Fruit fly (Drosophila melanogaster) whole organism, embryonic: Measurements from ENCODE around the gene RpS15Aa.
A peak's percentile ranks its signal among the peaks of the same experiment; 100 is the strongest.

Experiments used
- B-H1 ChIP-seq: fragments of 200-800 bp; sonication (Bioruptor generic); IDR thresholded peaks from 3 replicates; pipeline ENCODE4 v1.3.6; 2022; ENCODE audit warnings: missing biosample characterization, missing genetic modification characterization
- CG12071 ChIP-seq: fragments of 200-800 bp; sonication (Bioruptor generic); optimal IDR thresholded peaks from 3 replicates; lab custom pipeline; 2018; ENCODE audit warnings: missing biosample characterization, mild to moderate bottlenecking, missing genetic modification characterization
- CG12104 ChIP-seq: fragments of 200-800 bp; sonication (Bioruptor generic); optimal IDR thresholded peaks from 3 replicates; lab custom pipeline; 2016; ENCODE audit warnings: missing biosample characterization, missing genetic modification characterization
- CG13123 ChIP-seq: fragments of 200-800 bp; sonication (Bioruptor generic); optimal IDR thresholded peaks from 2 replicates; lab custom pipeline; 2016; ENCODE audit warnings: missing biosample characterization, missing genetic modification characterization
- CG15269 ChIP-seq: fragments of 200-800 bp; sonication (Bioruptor generic); optimal IDR thresholded peaks from 2 replicates; lab custom pipeline; 2018; ENCODE audit warnings: missing biosample characterization, mild to moderate bottlenecking, missing genetic modification characterization, moderate library complexity
- CG16813 ChIP-seq: fragments of 200-800 bp; sonication (Bioruptor generic); IDR thresholded peaks from 3 replicates; pipeline ENCODE4 v1.3.6; 2022; ENCODE audit warnings: missing biosample characterization, missing genetic modification characterization; ENCODE audit not compliant: partially characterized antibody
- CG17612 ChIP-seq: fragments of 200-800 bp; sonication (Bioruptor generic); IDR thresholded peaks from 2 replicates; pipeline ENCODE4 v1.3.6; 2022; ENCODE audit warnings: missing biosample characterization, missing genetic modification characterization
- CG2712 ChIP-seq: fragments of 200-800 bp; optimal IDR thresholded peaks from 3 replicates; lab custom pipeline; 2019; ENCODE audit warnings: missing biosample characterization, mild to moderate bottlenecking, missing genetic modification characterization, moderate library complexity
- CG31441 ChIP-seq: fragments of 200-800 bp; sonication (Bioruptor generic); IDR thresholded peaks from 2 replicates; pipeline ENCODE4 v1.3.6; 2022; ENCODE audit warnings: missing biosample characterization, missing genetic modification characterization
- CG3407 ChIP-seq: fragments of 200-800 bp; sonication (Bioruptor generic); optimal IDR thresholded peaks from 2 replicates; lab custom pipeline; 2018; ENCODE audit warnings: missing biosample characterization, mild to moderate bottlenecking, missing genetic modification characterization
- CG4820 ChIP-seq: fragments of 200-800 bp; sonication (Bioruptor generic); optimal IDR thresholded peaks from 3 replicates; lab custom pipeline; 2016; ENCODE audit warnings: missing biosample characterization, missing genetic modification characterization
- CG6272 ChIP-seq: fragments of 200-800 bp; sonication (Bioruptor generic); IDR thresholded peaks from 2 replicates; pipeline ENCODE4 v1.3.6; 2022; ENCODE audit warnings: missing biosample characterization, missing genetic modification characterization
- CG6854 ChIP-seq: fragments of 200-800 bp; sonication (Bioruptor generic); optimal IDR thresholded peaks from 3 replicates; lab custom pipeline; 2017; ENCODE audit warnings: missing biosample characterization, mild to moderate bottlenecking, missing genetic modification characterization
- CG7271 ChIP-seq: fragments of 200-800 bp; sonication (Bioruptor generic); optimal IDR thresholded peaks from 2 replicates; lab custom pipeline; 2018; ENCODE audit warnings: missing biosample characterization, mild to moderate bottlenecking, missing genetic modification characterization, moderate library complexity
- CG9215 ChIP-seq: fragments of 200-800 bp; sonication (Bioruptor generic); IDR thresholded peaks from 2 replicates; pipeline ENCODE4 v1.3.6; 2022; ENCODE audit warnings: missing biosample characterization, missing genetic modification characterization
- CG9797 ChIP-seq: fragments of 200-800 bp; sonication (Bioruptor generic); optimal IDR thresholded peaks from 3 replicates; lab custom pipeline; 2018; ENCODE audit warnings: missing biosample characterization, mild to moderate bottlenecking, missing genetic modification characterization
- Dip3 ChIP-seq: fragments of 200-800 bp; sonication (Bioruptor generic); optimal IDR thresholded peaks from 3 replicates; lab custom pipeline; 2016; ENCODE audit warnings: missing biosample characterization, missing genetic modification characterization
- Doc3 ChIP-seq: fragments of 200-800 bp; sonication (Bioruptor generic); IDR thresholded peaks from 3 replicates; pipeline ENCODE4 v1.3.6; 2022; ENCODE audit warnings: missing biosample characterization, missing genetic modification characterization; ENCODE audit not compliant: partially characterized antibody
- Fer2 ChIP-seq: fragments of 200-800 bp; sonication (Bioruptor generic); optimal IDR thresholded peaks from 2 replicates; lab custom pipeline; 2018; ENCODE audit warnings: missing biosample characterization, mild to moderate bottlenecking, missing genetic modification characterization, moderate library complexity
- Hr39 ChIP-seq: fragments of >200 bp; optimal IDR thresholded peaks from 2 replicates; lab custom pipeline; 2017
- NFAT ChIP-seq: fragments of 200-800 bp; sonication (Bioruptor generic); IDR thresholded peaks from 2 replicates; pipeline ENCODE4 v1.3.6; 2022; ENCODE audit warnings: missing biosample characterization, missing genetic modification characterization
- Nf-YA ChIP-seq: fragments of 200-800 bp; sonication (Bioruptor generic); IDR thresholded peaks from 2 replicates; pipeline ENCODE4 v1.3.6; 2022; ENCODE audit warnings: missing biosample characterization, missing genetic modification characterization
- Oli ChIP-seq: fragments of 200-800 bp; sonication (Bioruptor generic); optimal IDR thresholded peaks from 2 replicates; lab custom pipeline; 2018; ENCODE audit warnings: missing biosample characterization, mild to moderate bottlenecking, missing genetic modification characterization, moderate library complexity
- Side ChIP-seq: fragments of 200-800 bp; sonication (Bioruptor generic); optimal IDR thresholded peaks from 2 replicates; lab custom pipeline; 2016; ENCODE audit warnings: missing biosample characterization, missing genetic modification characterization
- Sin3A ChIP-seq: fragments of >200 bp; optimal IDR thresholded peaks from 2 replicates; lab custom pipeline; 2018
- bowl ChIP-seq: fragments of 200-800 bp; sonication (Bioruptor generic); IDR thresholded peaks from 2 replicates; pipeline ENCODE4 v1.3.6; 2022; ENCODE audit warnings: missing biosample characterization, missing genetic modification characterization
- br ChIP-seq: fragments of >200 bp; optimal IDR thresholded peaks from 2 replicates; lab custom pipeline; 2017
- ci ChIP-seq: fragments of 200-800 bp; sonication (Bioruptor generic); IDR thresholded peaks from 3 replicates; pipeline ENCODE4 v1.3.6; 2022; ENCODE audit warnings: missing biosample characterization, missing genetic modification characterization
- crc ChIP-seq: fragments of 200-800 bp; sonication (Bioruptor generic); optimal IDR thresholded peaks from 2 replicates; lab custom pipeline; 2016; ENCODE audit warnings: missing biosample characterization, missing genetic modification characterization
- crol ChIP-seq: fragments of 200-800 bp; sonication (Bioruptor generic); IDR thresholded peaks from 2 replicates; pipeline ENCODE4 v1.3.6; 2022; ENCODE audit warnings: missing biosample characterization, missing genetic modification characterization
- dati ChIP-seq: fragments of 200-800 bp; sonication (Bioruptor generic); IDR thresholded peaks from 2 replicates; pipeline ENCODE4 v1.3.6; 2022; ENCODE audit warnings: missing biosample characterization, missing genetic modification characterization
- en ChIP-seq: fragments of 200-800 bp; sonication (Bioruptor generic); optimal IDR thresholded peaks from 2 replicates; lab custom pipeline; 2016; ENCODE audit warnings: missing biosample characterization, missing genetic modification characterization
- esg ChIP-seq: fragments of 200-800 bp; sonication (Bioruptor generic); conservative IDR thresholded peaks from 2 replicates; pipeline ENCODE4 v1.3.6; 2022; ENCODE audit warnings: missing biosample characterization, missing genetic modification characterization
- ewg ChIP-seq: fragments of 200-800 bp; sonication (Bioruptor generic); optimal IDR thresholded peaks from 3 replicates; lab custom pipeline; 2017; ENCODE audit warnings: mild to moderate bottlenecking, missing biosample characterization, missing genetic modification reagents, missing genetic modification characterization
- fd102C ChIP-seq: fragments of 200-800 bp; sonication (Bioruptor generic); optimal IDR thresholded peaks from 2 replicates; lab custom pipeline; 2018; ENCODE audit warnings: missing biosample characterization, mild to moderate bottlenecking, missing genetic modification characterization, moderate library complexity
- grn ChIP-seq: fragments of 200-800 bp; sonication (Bioruptor generic); optimal IDR thresholded peaks from 3 replicates; lab custom pipeline; 2017; ENCODE audit warnings: missing biosample characterization, missing genetic modification characterization
- ham ChIP-seq: fragments of 200-800 bp; sonication (Bioruptor generic); IDR thresholded peaks from 2 replicates; pipeline ENCODE4 v1.3.6; 2022; ENCODE audit warnings: missing biosample characterization, missing genetic modification characterization
- knrl ChIP-seq: fragments of 200-800 bp; sonication (Bioruptor generic); IDR thresholded peaks from 3 replicates; pipeline ENCODE4 v1.3.6; 2022; ENCODE audit warnings: missing biosample characterization, missing genetic modification characterization; ENCODE audit not compliant: partially characterized antibody
- mirr ChIP-seq: fragments of 200-800 bp; sonication (Bioruptor generic); optimal IDR thresholded peaks from 3 replicates; lab custom pipeline; 2018; ENCODE audit warnings: missing biosample characterization, mild to moderate bottlenecking, missing genetic modification characterization
- pros ChIP-seq: fragments of 200-800 bp; sonication (Bioruptor generic); optimal IDR thresholded peaks from 3 replicates; lab custom pipeline; 2019; ENCODE audit warnings: missing biosample characterization, mild to moderate bottlenecking, missing genetic modification characterization, moderate library complexity
- repo ChIP-seq: fragments of 200-800 bp; sonication (Bioruptor generic); optimal IDR thresholded peaks from 2 replicates; lab custom pipeline; 2016; ENCODE audit warnings: missing biosample characterization, missing genetic modification characterization
- row ChIP-seq: fragments of 200-800 bp; sonication (Bioruptor generic); IDR thresholded peaks from 3 replicates; pipeline ENCODE4 v1.3.6; 2022; ENCODE audit warnings: missing biosample characterization, missing genetic modification characterization
- salm ChIP-seq: fragments of 200-800 bp; sonication (Bioruptor generic); optimal IDR thresholded peaks from 2 replicates; lab custom pipeline; 2018; ENCODE audit warnings: missing biosample characterization, mild to moderate bottlenecking, missing genetic modification characterization
- scrt ChIP-seq: fragments of 200-800 bp; sonication (Bioruptor generic); optimal IDR thresholded peaks from 2 replicates; lab custom pipeline; 2018; ENCODE audit warnings: missing biosample characterization, mild to moderate bottlenecking, missing genetic modification characterization, moderate library complexity
- sisA ChIP-seq: fragments of 200-800 bp; sonication (Bioruptor generic); IDR thresholded peaks from 2 replicates; pipeline ENCODE4 v1.3.6; 2022; ENCODE audit warnings: missing biosample characterization, missing genetic modification characterization
- tna ChIP-seq: fragments of 200-800 bp; sonication (Bioruptor generic); IDR thresholded peaks from 2 replicates; pipeline ENCODE4 v1.3.6; 2022; ENCODE audit warnings: missing biosample characterization, missing genetic modification characterization; ENCODE audit not compliant: partially characterized antibody
- tup ChIP-seq: fragments of 200-800 bp; sonication (Bioruptor generic); optimal IDR thresholded peaks from 2 replicates; lab custom pipeline; 2016; ENCODE audit warnings: missing biosample characterization, mild to moderate bottlenecking, missing genetic modification characterization, moderate library complexity
- vnd ChIP-seq: fragments of 200-800 bp; sonication (Bioruptor generic); IDR thresholded peaks from 3 replicates; pipeline ENCODE4 v1.3.6; 2022; ENCODE audit warnings: missing biosample characterization, missing genetic modification characterization; ENCODE audit not compliant: partially characterized antibody
- vvl ChIP-seq: fragments of 200-800 bp; sonication (Bioruptor generic); IDR thresholded peaks from 2 replicates; pipeline ENCODE4 v1.3.6; 2022; ENCODE audit warnings: missing biosample characterization, missing genetic modification characterization

Gene RpS15Aa

DNA sequence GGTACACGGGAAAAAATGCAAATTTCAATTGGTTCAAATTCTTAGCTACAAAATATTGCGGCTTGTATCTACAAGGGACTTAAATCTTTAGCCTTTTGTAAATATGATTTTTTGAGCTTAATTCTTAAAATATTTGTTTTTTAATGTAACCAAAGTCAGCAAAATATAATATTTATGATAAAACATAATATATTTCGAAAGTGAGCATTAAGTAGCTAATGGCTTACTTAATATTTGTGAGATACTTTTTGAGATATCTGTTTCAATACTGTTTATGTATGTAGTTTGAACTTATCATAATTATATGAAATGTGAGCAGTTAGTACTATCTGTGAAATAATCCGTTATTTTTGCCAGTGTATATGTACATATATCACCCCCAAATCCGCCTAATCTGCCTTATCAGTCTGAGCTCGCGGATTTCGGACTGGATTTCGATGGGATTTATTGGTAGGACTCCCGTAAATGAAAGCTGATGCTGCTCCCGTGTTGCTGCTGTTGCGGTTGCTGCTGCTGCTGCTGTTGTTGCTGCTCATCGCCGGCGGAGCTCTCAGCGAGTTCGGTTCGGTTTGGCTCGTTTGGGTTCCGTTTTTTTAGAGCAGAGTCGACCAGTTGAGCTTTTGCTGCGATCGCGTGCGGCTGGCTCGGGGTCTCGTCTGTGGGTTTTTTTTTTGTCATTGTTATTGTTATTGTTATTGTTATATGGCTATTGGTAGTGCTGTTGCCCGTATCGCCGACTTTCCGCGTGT is 16.6 kb downstream of the RpS15Aa start (continued):
- no peak for TF ChIP-seq CG16813 (GFP tag; lab: Robert Waterston, UW)
- no peak for TF ChIP-seq Hr39
- no peak for TF ChIP-seq ci (GFP tag; lab: Robert Waterston, UW)
- no peak for TF ChIP-seq Nf-YA

DNA sequence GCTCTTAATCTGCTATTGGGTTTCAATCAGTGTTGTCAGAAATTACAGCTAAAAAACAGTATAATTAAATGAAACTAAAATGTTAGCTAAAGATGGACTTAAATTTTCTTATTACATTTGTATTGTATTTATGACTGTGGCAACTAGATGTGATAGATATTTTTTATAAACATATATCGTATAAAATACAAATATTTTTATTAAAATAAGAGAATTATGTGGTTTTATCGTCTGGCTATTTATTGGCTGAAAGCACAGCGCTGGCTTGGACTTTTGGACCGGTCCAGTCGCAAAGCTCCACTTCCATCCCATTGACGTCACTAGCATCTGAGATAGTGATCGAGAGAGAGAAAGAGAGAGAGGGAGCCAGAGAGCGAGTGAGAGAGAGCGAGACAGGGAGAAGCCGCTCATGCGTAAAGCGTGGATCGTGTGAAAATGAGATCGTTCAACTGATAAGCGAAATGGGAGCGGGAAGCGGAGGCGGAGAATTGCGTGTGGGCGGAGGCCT is 18.1 kb downstream of the RpS15Aa start:
- TF ChIP-seq CG9215 (0 out of 2 replicates have a peak, but pooled peaks have one; percentile 26), Side (GFP tag; lab: Kevin White, UChicago) (no peak), scrt (GFP tag; lab: Kevin White, UChicago) (peak; percentile 8), salm (tag; lab: Kevin White, UChicago) (peak; percentile 39), vnd (GFP tag; lab: Robert Waterston, UW) (no peak), Fer2 (tag; lab: Kevin White, UChicago) (peak; percentile 33), mirr (GFP tag; lab: Kevin White, UChicago) (no peak), Doc3 (GFP tag; lab: Robert Waterston, UW) (no peak), B-H1 (GFP tag; lab: Robert Waterston, UW) (no peak), CG13123 (GFP tag; lab: Kevin White, UChicago) (no peak), CG9797 (GFP tag; lab: Kevin White, UChicago) (no peak), CG12104 (GFP tag; lab: Kevin White, UChicago) (no peak), en (no peak), grn (GFP tag; lab: Kevin White, UChicago) (peak; percentile 94), NFAT (GFP tag; lab: Robert Waterston, UW) (no peak), Dip3 (GFP tag; lab: Kevin White, UChicago) (no peak), knrl (GFP tag; lab: Robert Waterston, UW) (no peak), CG2712 (tag; lab: Kevin White, UChicago) (peak; percentile 50), fd102C (no peak), br (lab: Kevin White, UChicago) (no peak), crol (no peak; the same call in 1 of the 2 replicates), tup (GFP tag; lab: Kevin White, UChicago) (no peak), repo (GFP tag; lab: Kevin White, UChicago) (no peak), CG15269 (tag; lab: Kevin White, UChicago) (peak; percentile 51), Oli (peak; percentile 2), ci (GFP tag; lab: Robert Waterston, UW) (no peak), CG31441 (GFP tag; lab: Robert Waterston, UW) (peak; percentile 18; the same call in 1 of the 2 replicates), ham (GFP tag; lab: Robert Waterston, UW) (no peak), tna (GFP tag; lab: Robert Waterston, UW) (no peak), sisA (no peak), crc (GFP tag; lab: Kevin White, UChicago) (no peak), bowl (GFP tag; lab: Robert Waterston, UW) (no peak), CG3407 (GFP tag; lab: Kevin White, UChicago) (no peak), dati (GFP tag; lab: Robert Waterston, UW) (no peak), Sin3A (lab: Kevin White, UChicago) (no peak), CG17612 (GFP tag; lab: Robert Waterston, UW) (no peak), esg (GFP tag; lab: Robert Waterston, UW) (no peak), ewg (no peak), row (peak; percentile 88), CG12071 (no peak), CG4820 (GFP tag; lab: Kevin White, UChicago) (no peak), vvl (GFP tag; lab: Robert Waterston, UW) (no peak), pros (GFP tag; lab: Kevin White, UChicago) (no peak), CG6272 (no peak), CG6854 (GFP tag; lab: Kevin White, UChicago) (peak; percentile 29), CG7271 (tag; lab: Kevin White, UChicago) (no peak)
